Fruit fly (Drosophila melanogaster): Measurements from ENCODE around the gene CG42655.

DNA sequence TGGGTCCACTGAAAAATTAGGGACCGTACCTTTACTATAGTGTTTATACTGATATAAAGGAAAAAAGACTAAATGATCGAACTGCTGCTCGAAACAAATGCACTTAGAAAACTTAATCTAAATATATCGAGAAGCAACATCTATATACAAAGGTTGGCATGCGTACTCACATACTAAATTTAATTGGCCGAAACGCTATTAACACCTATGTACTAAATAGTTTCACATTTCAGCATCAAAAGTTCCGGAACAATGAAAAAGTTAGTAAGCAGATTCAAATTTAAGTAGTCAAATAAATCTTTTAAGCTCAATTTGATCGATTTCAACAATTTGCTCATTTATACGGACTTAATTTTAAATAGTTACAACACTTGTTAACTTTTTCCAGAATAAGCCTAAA lies 37.6 kb upstream of the CG42655 start, which contains the start of gene fln:
- TF ChIP-seq sv (GFP tag; optimal IDR thresholded peaks at IDR 0.05) (no peak), rgr (GFP tag; optimal IDR thresholded peaks at IDR 0.05) (no peak), Vsx2 (GFP tag; optimal IDR thresholded peaks at IDR 0.05; ENCODE audit: partially characterized antibody) (no peak), Dfd (GFP tag; optimal IDR thresholded peaks at IDR 0.05) (no peak)
